Fruit fly (Drosophila melanogaster) whole organism, embryonic: ENCODE measurements around the gene EndoGI.

Experiments
- CG11695 ChIP-seq: fragments of 200-800 bp; sonication (Bioruptor generic); IDR thresholded peaks from 3 replicates; pipeline ENCODE4 v1.3.6; 2022; ENCODE audit warnings: missing biosample characterization, missing genetic modification characterization
- CG32767 ChIP-seq: fragments of 200-800 bp; sonication (Bioruptor generic); IDR thresholded peaks from 2 replicates; pipeline ENCODE4 v1.3.6; 2022; ENCODE audit warnings: missing biosample characterization, missing genetic modification characterization
- CG6683 ChIP-seq: fragments of 200-800 bp; sonication (Bioruptor generic); optimal IDR thresholded peaks from 2 replicates; lab custom pipeline; 2017; ENCODE audit warnings: missing biosample characterization, mild to moderate bottlenecking, missing genetic modification characterization, missing genetic modification reagents
- al ChIP-seq: fragments of 200-800 bp; sonication (Bioruptor generic); IDR thresholded peaks from 2 replicates; pipeline ENCODE4 v1.3.6; 2022; ENCODE audit warnings: missing biosample characterization, missing genetic modification characterization
- fru ChIP-seq: fragments of >200 bp; optimal IDR thresholded peaks from 2 replicates; lab custom pipeline; 2017
- wdn ChIP-seq: fragments of 200-800 bp; sonication (Bioruptor generic); IDR thresholded peaks from 2 replicates; pipeline ENCODE4 v1.3.6; 2022; ENCODE audit warnings: missing biosample characterization, missing genetic modification characterization

dm6 chr2L:16275809-16276178 is 18.3 kb downstream of the EndoGI start:
- TF ChIP-seq al (no peak), CG6683 (GFP tag; lab: Kevin White, UChicago) (peak; percentile 40), wdn (GFP tag; lab: Robert Waterston, UW) (no peak), fru (no peak), CG11695 (0 out of 3 replicates have a peak, but pooled peaks have one; percentile 51), CG32767 (GFP tag; lab: Robert Waterston, UW) (no peak)
